Worm (Caenorhabditis elegans) whole organism, L1 larva: Measurements from ENCODE around the gene M04D8.8.

ENCODE experiments used
- ceh-82 ChIP-seq, 3 experiments: fragments of 150-350 bp in 1 of 3; sonication (generic microtip) in 2 of 3; optimal IDR thresholded peaks; 2 replicates each; lab custom pipeline; 2014 to 2017; ENCODE audit warnings: missing biosample characterization in 3 of 3, missing genetic modification characterization in 3 of 3
- dsc-1 ChIP-seq: sonication (generic microtip); optimal IDR thresholded peaks from 2 replicates; lab custom pipeline; 2016; ENCODE audit warnings: mild to moderate bottlenecking, missing genetic modification characterization, missing compliant biosample characterization
- egl-27 ChIP-seq, 2 experiments: fragments of 150-350 bp in 1 of 2; sonication (generic microtip); optimal IDR thresholded peaks; 3 replicates each; lab custom pipeline; 2017 to 2018; ENCODE audit warnings: missing biosample characterization in 2 of 2, missing genetic modification characterization in 2 of 2, missing genetic modification reagents in 2 of 2
- lsy-2 ChIP-seq, 2 experiments: fragments of 150-350 bp; optimal IDR thresholded peaks; 2 replicates each; lab custom pipeline; 2014; ENCODE audit warnings: missing biosample characterization in 2 of 2, missing genetic modification characterization in 2 of 2
- nhr-77 ChIP-seq: fragments of 150-350 bp; optimal IDR thresholded peaks from 2 replicates; lab custom pipeline; 2014; ENCODE audit warnings: missing biosample characterization, missing genetic modification characterization
- ztf-11 ChIP-seq, 2 experiments: sonication (generic microtip); optimal IDR thresholded peaks; 2 replicates each; lab custom pipeline; 2016 to 2017; ENCODE audit warnings: missing genetic modification characterization in 2 of 2, missing biosample characterization in 1 of 2, missing compliant biosample characterization in 1 of 2

ce11 chrIII:10037150-10037549, 3.2 kb downstream of the M04D8.8 start, which contains the start of gene M04D8.7:
- TF ChIP-seq ztf-11 (tag; optimal IDR thresholded peaks at IDR 0.05; lab: Kevin White, UChicago), result no peak
- no peak for TF ChIP-seq egl-27 (tag; optimal IDR thresholded peaks at IDR 0.05; lab: Kevin White, UChicago)
- TF ChIP-seq dsc-1 (tag; lab: Kevin White, UChicago), result no peak
- no peak for TF ChIP-seq lsy-2 (tag; optimal IDR thresholded peaks at IDR 0.05; lab: Kevin White, UChicago)
- TF ChIP-seq nhr-77, result no peak
- no peak for TF ChIP-seq ceh-82 (tag; optimal IDR thresholded peaks at IDR 0.05; lab: Kevin White, UChicago)
